Worm (Caenorhabditis elegans): ENCODE measurements around the gene famh-161.

Gene famh-161

ce11 chrV:20497537-20497936, 36.4 kb downstream of the famh-161 start:
- no peak for TF ChIP-seq ztf-18 (tag; optimal IDR thresholded peaks at IDR 0.05)
- 0 out of 2 replicates have a peak, but pooled peaks have one; percentile 60 for TF ChIP-seq bed-1 (GFP tag; IDR thresholded peaks at IDR 0.05)
- 0 out of 2 replicates have a peak, but pooled peaks have one; percentile 21 for TF ChIP-seq rcor-1 (GFP tag; IDR thresholded peaks at IDR 0.05)
- no peak for TF ChIP-seq somi-1 (GFP tag; optimal IDR thresholded peaks at IDR 0.05)
- no peak for TF ChIP-seq ccch-3 (GFP tag; optimal IDR thresholded peaks at IDR 0.05)
- TF ChIP-seq madf-6 (GFP tag; IDR thresholded peaks at IDR 0.05) = peak; percentile 67
- TF ChIP-seq attf-6 (GFP tag; IDR thresholded peaks at IDR 0.05) = peak; percentile 26; the same call in 1 of the 2 replicates
- TF ChIP-seq B0035.1 (tag; optimal IDR thresholded peaks at IDR 0.05) = peak; percentile 30
- no peak for TF ChIP-seq tbx-9 (tag; optimal IDR thresholded peaks at IDR 0.05; ENCODE audit: borderline replicate concordance)
- TF ChIP-seq hlh-26 (GFP tag; conservative IDR thresholded peaks at IDR 0.05) = no peak
- peak; percentile 14; the same call in 1 of the 2 replicates for TF ChIP-seq lir-1 (GFP tag; conservative IDR thresholded peaks at IDR 0.05)
- TF ChIP-seq F49E8.2 (tag; optimal IDR thresholded peaks at IDR 0.05; ENCODE audit: insufficient read depth) = no peak
- peak; percentile 89 for TF ChIP-seq B0336.3 (GFP tag; IDR thresholded peaks at IDR 0.05)
- TF ChIP-seq snpc-4 (GFP tag; optimal IDR thresholded peaks at IDR 0.05) = no peak
- peak in 1 of 4 experiments; percentile 23 for TF ChIP-seq snpc-4 (tag; optimal IDR thresholded peaks at IDR 0.05)
- no peak for TF ChIP-seq C17E4.6 (GFP tag; IDR thresholded peaks at IDR 0.05)
- no peak for TF ChIP-seq ztf-25 (GFP tag; IDR thresholded peaks at IDR 0.05)
- no peak for TF ChIP-seq ama-1 (optimal IDR thresholded peaks at IDR 0.05)
- TF ChIP-seq ama-1 (GFP tag; optimal IDR thresholded peaks at IDR 0.05) = no peak
- TF ChIP-seq let-526 (GFP tag; IDR thresholded peaks at IDR 0.05) = 0 out of 2 replicates have a peak, but pooled peaks have one; percentile 31
- TF ChIP-seq ceh-40 (GFP tag; IDR thresholded peaks at IDR 0.05) = no peak
- no peak for TF ChIP-seq F37B4.10 (GFP tag; IDR thresholded peaks at IDR 0.05)
- no peak for TF ChIP-seq T26A5.8 (tag; optimal IDR thresholded peaks at IDR 0.05)
- peak; percentile 60 for TF ChIP-seq ZK185.1 (tag; optimal IDR thresholded peaks at IDR 0.05; ENCODE audit: poor library complexity, severe bottlenecking)
- peak; percentile 54; the same call in 1 of the 2 replicates for TF ChIP-seq dox-1 (GFP tag; IDR thresholded peaks at IDR 0.05)
- TF ChIP-seq nfya-1 (tag; optimal IDR thresholded peaks at IDR 0.05; ENCODE audit: borderline replicate concordance, insufficient read depth) = no peak
- TF ChIP-seq ekl-4 (GFP tag; IDR thresholded peaks at IDR 0.05) = peak; percentile 43; the same call in 1 of the 2 replicates
- peak; percentile 25 for TF ChIP-seq ceh-79 (tag; optimal IDR thresholded peaks at IDR 0.05)
- no peak for TF ChIP-seq ztf-26 (tag; optimal IDR thresholded peaks at IDR 0.05)
- no peak for TF ChIP-seq lsl-1 (GFP tag; optimal IDR thresholded peaks at IDR 0.05)
- no peak for TF ChIP-seq hlh-12 (tag; optimal IDR thresholded peaks at IDR 0.05)
- TF ChIP-seq ztf-3 (GFP tag; optimal IDR thresholded peaks at IDR 0.05) = no peak
- peak; percentile 16 for TF ChIP-seq gei-17 (GFP tag; optimal IDR thresholded peaks at IDR 0.05)
- peak; percentile 4 for TF ChIP-seq nhr-179 (tag; optimal IDR thresholded peaks at IDR 0.05)
- TF ChIP-seq madf-10 (tag; optimal IDR thresholded peaks at IDR 0.05) = peak; percentile 49
- no peak for TF ChIP-seq attf-3 (GFP tag; conservative IDR thresholded peaks at IDR 0.05)
- no peak for TF ChIP-seq K12H6.12 (tag; optimal IDR thresholded peaks at IDR 0.05)
- TF ChIP-seq him-1 (tag; optimal IDR thresholded peaks at IDR 0.05) = no peak
- TF ChIP-seq Y79H2A.3 (GFP tag; conservative IDR thresholded peaks at IDR 0.05) = no peak
- TF ChIP-seq ceh-91 (GFP tag; IDR thresholded peaks at IDR 0.05) = peak; percentile 42; the same call in 1 of the 2 replicates
- TF ChIP-seq lsy-27 (tag; optimal IDR thresholded peaks at IDR 0.05; ENCODE audit: borderline replicate concordance, insufficient read depth) = no peak
- TF ChIP-seq mcd-1 (GFP tag; IDR thresholded peaks at IDR 0.05) = no peak
- no peak for TF ChIP-seq nfya-2 (GFP tag; IDR thresholded peaks at IDR 0.05)
- no peak for TF ChIP-seq snpc-3.4 (tag; optimal IDR thresholded peaks at IDR 0.05)
- TF ChIP-seq ets-4 (GFP tag; optimal IDR thresholded peaks at IDR 0.05) = no peak
- no peak for TF ChIP-seq sdz-38 (tag; optimal IDR thresholded peaks at IDR 0.05)
- TF ChIP-seq hsf-1 (GFP tag; IDR thresholded peaks at IDR 0.05) = peak; percentile 51; the same call in 1 of the 2 replicates
- TF ChIP-seq T07F8.4 (tag; optimal IDR thresholded peaks at IDR 0.05) = no peak
- 0 out of 2 replicates have a peak, but pooled peaks have one; percentile 22 for TF ChIP-seq D2030.7 (GFP tag; IDR thresholded peaks at IDR 0.05)
